Fruit fly (Drosophila melanogaster) whole organism, embryonic: ENCODE measurements around the gene RhoGAP18B.

ENCODE experiments used
- Abd-B ChIP-seq: fragments of 200-800 bp; sonication (Bioruptor generic); optimal IDR thresholded peaks from 2 replicates; lab custom pipeline; 2018; ENCODE audit warnings: missing biosample characterization, mild to moderate bottlenecking, missing genetic modification characterization, moderate library complexity
- Antp ChIP-seq: fragments of 200-800 bp; sonication (Bioruptor generic); optimal IDR thresholded peaks from 3 replicates; lab custom pipeline; 2016; ENCODE audit warnings: missing biosample characterization, missing genetic modification characterization
- CG17359 ChIP-seq: fragments of 200-800 bp; sonication (Bioruptor generic); optimal IDR thresholded peaks from 3 replicates; lab custom pipeline; 2018; ENCODE audit warnings: missing biosample characterization, mild to moderate bottlenecking, missing genetic modification characterization, moderate library complexity
- CG4424 ChIP-seq: fragments of 200-800 bp; sonication (Bioruptor generic); optimal IDR thresholded peaks from 3 replicates; lab custom pipeline; 2016; ENCODE audit warnings: missing biosample characterization, missing genetic modification characterization
- CG9609 ChIP-seq: fragments of 200-800 bp; sonication (Bioruptor generic); optimal IDR thresholded peaks from 3 replicates; lab custom pipeline; 2016; ENCODE audit warnings: missing biosample characterization, missing genetic modification characterization
- Camta ChIP-seq: fragments of 200-800 bp; sonication (Bioruptor generic); optimal IDR thresholded peaks from 2 replicates; lab custom pipeline; 2016; ENCODE audit warnings: missing biosample characterization, missing genetic modification characterization
- Hr3 ChIP-seq: fragments of 200-800 bp; sonication (Bioruptor generic); optimal IDR thresholded peaks from 3 replicates; lab custom pipeline; 2016; ENCODE audit warnings: missing biosample characterization, missing genetic modification characterization
- Sin3A ChIP-seq: fragments of >200 bp; optimal IDR thresholded peaks from 2 replicates; lab custom pipeline; 2018
- br ChIP-seq: fragments of >200 bp; optimal IDR thresholded peaks from 2 replicates; lab custom pipeline; 2017
- fd3F ChIP-seq: fragments of 200-800 bp; sonication (Bioruptor generic); optimal IDR thresholded peaks from 2 replicates; lab custom pipeline; 2018; ENCODE audit warnings: missing biosample characterization, mild to moderate bottlenecking, missing genetic modification characterization, moderate library complexity
- pan ChIP-seq, 4 experiments: fragments of >200 bp in 3 of 4; fragments of 200-800 bp in 1 of 4; sonication (Bioruptor generic) in 1 of 4; optimal IDR thresholded peaks in 3 of 4; IDR thresholded peaks in 1 of 4; 2 replicates each; pipeline versions ENCODE4 v1.3.6 to Lab custom; 2017 to 2022; ENCODE audit warnings: missing biosample characterization in 2 of 4, missing genetic modification characterization in 2 of 4, mixed read lengths in 1 of 4
- row ChIP-seq: fragments of 200-800 bp; sonication (Bioruptor generic); IDR thresholded peaks from 3 replicates; pipeline ENCODE4 v1.3.6; 2022; ENCODE audit warnings: missing biosample characterization, missing genetic modification characterization
- sqz ChIP-seq: fragments of 200-800 bp; sonication (Bioruptor generic); optimal IDR thresholded peaks from 3 replicates; lab custom pipeline; 2018; ENCODE audit warnings: missing biosample characterization, mild to moderate bottlenecking, missing genetic modification characterization
- ttk ChIP-seq: fragments of 200-800 bp; sonication (Bioruptor generic); IDR thresholded peaks from 2 replicates; pipeline ENCODE4 v2.1.2; 2022; ENCODE audit warnings: missing biosample characterization, missing genetic modification characterization

dm6 chrX:19187624-19188085 lies 20.8 kb upstream of the RhoGAP18B start, which contains the start of gene Mec2:
- TF ChIP-seq sqz (GFP tag; lab: Kevin White, UChicago) = no peak
- no peak for TF ChIP-seq ttk (GFP tag; lab: Robert Waterston, UW)
- TF ChIP-seq Camta (GFP tag; lab: Kevin White, UChicago) = no peak
- no peak for TF ChIP-seq Sin3A (lab: Kevin White, UChicago)
- peak; percentile 27 for TF ChIP-seq CG17359 (tag; lab: Kevin White, UChicago)
- no peak for TF ChIP-seq br
- peak; percentile 59 for TF ChIP-seq CG9609
- TF ChIP-seq row (GFP tag; lab: Robert Waterston, UW) = peak; percentile 86
- peak; percentile 33 for TF ChIP-seq Abd-B (GFP tag; lab: Kevin White, UChicago)
- no peak for TF ChIP-seq fd3F
- no peak for TF ChIP-seq pan (optimal IDR thresholded peaks at IDR 0.05; lab: Kevin White, UChicago)
- peak in 1 of 2 experiments; percentile 52 for TF ChIP-seq pan (GFP tag; optimal IDR thresholded peaks at IDR 0.05 in 1 of 2, IDR thresholded peaks at IDR 0.05 in 1 of 2)
- no peak for TF ChIP-seq CG4424
- peak; percentile 51 for TF ChIP-seq Hr3 (GFP tag; lab: Kevin White, UChicago)
- peak; percentile 54 for TF ChIP-seq Antp (GFP tag; lab: Kevin White, UChicago)
